Worm (Caenorhabditis elegans) whole organism, L1 larva: Measurements from ENCODE around the gene str-111.

Source experiments
- ama-1 ChIP-seq: fragments of 150-350 bp; optimal IDR thresholded peaks from 2 replicates; lab custom pipeline; 2014
- dsc-1 ChIP-seq: sonication (generic microtip); optimal IDR thresholded peaks from 2 replicates; lab custom pipeline; 2016; ENCODE audit warnings: mild to moderate bottlenecking, missing genetic modification characterization, missing compliant biosample characterization
- isw-1 ChIP-seq: fragments of 200-800 bp; sonication (Bioruptor generic); IDR thresholded peaks from 2 replicates; pipeline ENCODE4 v1.3.6; 2022; ENCODE audit warnings: missing genetic modification characterization, missing compliant biosample characterization
- lin-13 ChIP-seq: fragments of 150-350 bp; optimal IDR thresholded peaks from 2 replicates; lab custom pipeline; 2014; ENCODE audit warnings: missing biosample characterization, missing genetic modification reagents, missing genetic modification characterization
- lin-39 ChIP-seq: fragments of 150-350 bp; optimal IDR thresholded peaks from 2 replicates; lab custom pipeline; 2014; ENCODE audit warnings: missing biosample characterization, missing genetic modification reagents, missing genetic modification characterization
- nhr-77 ChIP-seq: fragments of 150-350 bp; optimal IDR thresholded peaks from 2 replicates; lab custom pipeline; 2014; ENCODE audit warnings: missing biosample characterization, missing genetic modification characterization
- rnt-1 ChIP-seq: sonication (generic microtip); optimal IDR thresholded peaks from 2 replicates; lab custom pipeline; 2016; ENCODE audit warnings: mild to moderate bottlenecking, missing genetic modification characterization, moderate library complexity, missing compliant biosample characterization
- tlp-1 ChIP-seq: fragments of 150-350 bp; optimal IDR thresholded peaks from 2 replicates; lab custom pipeline; 2014; ENCODE audit warnings: missing biosample characterization, missing genetic modification characterization
- unc-130 ChIP-seq: fragments of 150-350 bp; optimal IDR thresholded peaks from 2 replicates; lab custom pipeline; 2017; ENCODE audit warnings: missing biosample characterization, missing genetic modification characterization, inconsistent platforms
- unc-62 ChIP-seq: fragments of 150-350 bp; optimal IDR thresholded peaks from 2 replicates; lab custom pipeline; 2014; ENCODE audit warnings: missing biosample characterization, missing genetic modification reagents, missing genetic modification characterization

DNA sequence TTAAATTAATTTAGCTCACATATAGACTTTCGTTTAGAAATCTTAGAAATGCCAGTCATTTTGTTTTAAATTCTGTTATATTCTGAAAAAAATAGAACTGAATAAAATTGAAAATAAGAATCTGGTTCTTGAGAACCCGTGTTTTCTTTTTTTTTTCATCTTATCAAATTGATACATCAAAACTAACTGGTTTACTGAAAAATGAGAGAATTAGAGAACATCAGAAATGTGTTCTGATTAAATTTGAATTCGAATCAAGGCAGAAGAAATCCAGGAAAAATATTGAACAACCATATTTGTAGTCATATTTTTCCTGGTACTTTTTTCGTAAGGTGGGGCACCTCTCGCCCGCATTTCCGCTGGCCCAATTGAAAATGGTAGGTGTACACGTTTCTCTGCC is 49.6 kb upstream of the str-111 start, which contains the start of gene F11A5.15:
- TF ChIP-seq nhr-77 (no peak), rnt-1 (tag; lab: Kevin White, UChicago) (no peak), unc-62 (no peak), lin-39 (tag; lab: Kevin White, UChicago) (no peak), lin-13 (no peak), dsc-1 (no peak), tlp-1 (tag; lab: Kevin White, UChicago) (no peak), ama-1 (lab: Kevin White, UChicago) (no peak), isw-1 (no peak), unc-130 (tag; lab: Kevin White, UChicago) (no peak)
